Fruit fly (Drosophila melanogaster): Measurements from ENCODE around the gene hydra.
"Not testable (repeated sequence)": the region's sequence is repeated elsewhere in the genome, so short reads cannot be mapped to it uniquely, and the experiment has no call there.

The hydra gene

DNA sequence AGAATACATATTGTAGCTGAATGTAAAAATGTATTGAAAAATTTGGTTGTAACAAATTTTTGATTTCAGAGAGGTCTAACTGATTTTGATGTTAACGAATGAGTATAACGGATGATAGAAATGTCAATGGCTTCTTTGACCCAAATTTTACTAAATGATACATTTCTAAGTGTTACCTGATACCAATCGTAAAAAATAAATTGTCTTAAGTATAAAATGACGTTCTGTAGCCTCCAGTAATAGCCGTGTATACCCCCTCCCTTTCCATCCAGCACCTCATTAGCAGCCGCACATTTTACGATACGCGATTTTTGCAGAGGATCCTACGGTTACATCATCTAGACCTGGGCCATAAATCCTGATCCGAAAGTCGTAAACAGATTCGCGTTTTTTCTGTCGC lies at the start of gene hydra:
hydra (minus strand) TSS at position 101 of the 400 bp plus-strand sequence.
- not testable (repeated sequence) for TF ChIP-seq CG16779 (tag; optimal IDR thresholded peaks at IDR 0.05); fd85E (GFP tag; optimal IDR thresholded peaks at IDR 0.05); CG32006 (GFP tag; optimal IDR thresholded peaks at IDR 0.05)

DNA sequence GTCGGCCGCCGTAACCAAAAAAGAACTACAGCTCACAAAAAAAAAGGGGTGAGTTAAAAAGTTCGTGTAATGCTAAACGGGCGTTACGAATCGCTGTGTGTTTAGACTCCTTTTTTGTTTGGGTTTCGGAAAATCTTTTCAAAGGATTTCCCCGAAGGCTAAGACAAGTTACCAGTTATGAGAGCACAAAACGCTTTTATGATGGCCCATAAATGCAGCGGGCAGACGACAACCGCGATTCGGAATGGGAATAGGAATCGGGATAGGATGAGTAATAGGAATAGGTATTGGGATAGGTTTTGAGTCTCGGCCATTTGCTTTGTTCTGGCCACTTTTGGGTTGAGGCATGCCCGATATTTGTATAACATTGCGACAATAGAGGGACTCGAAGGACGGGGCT lies 47.6 kb upstream of the hydra start:
- TF ChIP-seq CG31627 (GFP tag; optimal IDR thresholded peaks at IDR 0.05) (no peak), CG8119 (GFP tag; IDR thresholded peaks at IDR 0.05) (no peak), Met (GFP tag; optimal IDR thresholded peaks at IDR 0.05) (no peak)

dm6 chrX:20723207-20723606 lies 46.3 kb upstream of the hydra start:
- TF ChIP-seq CG3919 (GFP tag; optimal IDR thresholded peaks at IDR 0.05) (no peak), svp (GFP tag) (peak; percentile 36), CG10669 (GFP tag; optimal IDR thresholded peaks at IDR 0.05) (peak; percentile 17), CG32006 (GFP tag; optimal IDR thresholded peaks at IDR 0.05) (peak; percentile 21), Eip78C (GFP tag) (peak; percentile 59), CG6808 (GFP tag; optimal IDR thresholded peaks at IDR 0.05) (peak; percentile 33), Ets96B (tag; optimal IDR thresholded peaks at IDR 0.05) (peak; percentile 24), Eip93F (GFP tag; optimal IDR thresholded peaks at IDR 0.05) (no peak), dac (GFP tag; optimal IDR thresholded peaks at IDR 0.05) (no peak), spab (GFP tag; optimal IDR thresholded peaks at IDR 0.05) (peak; percentile 14)

DNA sequence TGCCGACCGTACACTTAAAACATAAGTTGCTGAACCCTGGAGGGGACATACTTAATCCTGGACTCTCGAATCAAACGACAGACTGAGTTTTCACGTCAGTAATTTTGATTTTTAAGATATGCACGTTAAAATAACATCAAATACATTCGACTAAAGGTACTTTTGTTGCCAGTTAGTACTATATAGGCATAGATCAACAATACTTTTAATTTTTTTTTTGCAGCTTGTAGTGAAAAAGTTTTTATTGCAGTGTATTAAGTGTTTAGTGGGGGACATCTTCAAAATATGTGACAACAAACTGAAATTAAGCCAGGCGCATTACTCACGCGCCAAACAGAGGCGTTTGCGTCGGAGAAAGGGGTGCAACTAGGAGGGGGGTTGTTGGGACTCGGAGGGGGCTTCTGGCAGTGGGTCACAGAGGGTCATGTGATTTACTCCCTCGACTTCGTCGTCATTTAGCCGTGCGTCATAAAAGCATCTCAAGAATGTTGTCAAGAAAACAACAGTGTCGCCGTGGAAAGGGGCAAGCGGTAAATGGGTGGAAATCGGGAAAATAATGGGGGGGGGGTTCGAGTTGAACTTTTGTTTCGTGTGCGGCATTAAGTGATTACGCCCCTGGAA lies 45.0 kb upstream of the hydra start:
- no peak for TF ChIP-seq Sox102F (GFP tag; optimal IDR thresholded peaks at IDR 0.05)
- TF ChIP-seq Ets96B (tag; optimal IDR thresholded peaks at IDR 0.05), result no peak

dm6 chrX:20717461-20717860 lies 40.6 kb upstream of the hydra start:
- TF ChIP-seq CG6808 (GFP tag; optimal IDR thresholded peaks at IDR 0.05), result no peak
- TF ChIP-seq CG32006 (GFP tag; optimal IDR thresholded peaks at IDR 0.05), result no peak
- no peak for TF ChIP-seq fkh (GFP tag; optimal IDR thresholded peaks at IDR 0.05)
- TF ChIP-seq Sox14 (GFP tag; optimal IDR thresholded peaks at IDR 0.05), result no peak
- TF ChIP-seq lz (GFP tag; optimal IDR thresholded peaks at IDR 0.05), result no peak

dm6 chrX:20713317-20713716 lies 36.5 kb upstream of the hydra start:
- TF ChIP-seq CG4318 (GFP tag; optimal IDR thresholded peaks at IDR 0.05) (no peak), CG11902 (GFP tag; optimal IDR thresholded peaks at IDR 0.05) (no peak), Lpt (GFP tag; optimal IDR thresholded peaks at IDR 0.05) (no peak), net (GFP tag; optimal IDR thresholded peaks at IDR 0.05) (no peak), dac (GFP tag; optimal IDR thresholded peaks at IDR 0.05) (no peak), fd85E (GFP tag; optimal IDR thresholded peaks at IDR 0.05) (no peak), CG6854 (GFP tag; optimal IDR thresholded peaks at IDR 0.05) (no peak), ss (GFP tag; optimal IDR thresholded peaks at IDR 0.05) (no peak), fkh (GFP tag; optimal IDR thresholded peaks at IDR 0.05) (no peak), lz (GFP tag; optimal IDR thresholded peaks at IDR 0.05) (no peak), topi (GFP tag; optimal IDR thresholded peaks at IDR 0.05) (no peak)

DNA sequence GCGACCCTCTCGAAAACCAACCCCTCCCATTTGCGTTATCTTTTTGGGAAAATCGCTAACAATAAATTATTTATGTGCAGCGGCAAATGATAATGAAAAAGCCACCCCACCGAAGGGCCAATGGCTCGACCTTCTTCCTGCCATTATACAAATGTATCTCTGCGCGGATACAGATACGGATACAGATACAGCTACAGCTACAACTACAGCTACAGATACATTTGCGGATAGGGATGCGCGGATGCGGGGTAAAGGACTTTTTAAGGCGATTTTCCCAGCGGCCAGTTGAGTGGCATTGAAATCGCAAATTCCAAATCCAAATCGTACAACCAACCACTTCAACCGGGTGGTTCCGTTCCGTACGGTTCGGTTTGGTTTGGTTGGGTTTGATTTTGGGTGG lies 32.8 kb upstream of the hydra start:
- TF ChIP-seq Hr39 (GFP tag; optimal IDR thresholded peaks at IDR 0.05) (no peak), Ets96B (tag; optimal IDR thresholded peaks at IDR 0.05) (no peak), Lpt (GFP tag; optimal IDR thresholded peaks at IDR 0.05) (no peak), Smox (GFP tag; optimal IDR thresholded peaks at IDR 0.05) (no peak), Met (GFP tag; optimal IDR thresholded peaks at IDR 0.05) (no peak), salr (GFP tag; optimal IDR thresholded peaks at IDR 0.05) (no peak), Eip78C (GFP tag) (no peak), Hr38 (GFP tag; optimal IDR thresholded peaks at IDR 0.05) (no peak), CG3032 (tag; optimal IDR thresholded peaks at IDR 0.05) (no peak)

All from whole organism, prepupa.